Worm (Caenorhabditis elegans) whole organism, young adult: Measurements from ENCODE around the gene tag-65.

Experiments
- B0019.2 ChIP-seq: fragments of 200-800 bp; sonication (Bioruptor generic); conservative IDR thresholded peaks from 2 replicates; pipeline ENCODE4 v1.3.6; 2022; ENCODE audit warnings: missing genetic modification reagents, missing genetic modification characterization, missing compliant biosample characterization
- B0261.1 ChIP-seq: sonication (generic microtip); optimal IDR thresholded peaks from 2 replicates; lab custom pipeline; 2016; ENCODE audit warnings: mild to moderate bottlenecking, missing genetic modification characterization, moderate library complexity, missing compliant biosample characterization
- C06A6.2 ChIP-seq: fragments of 200-800 bp; sonication (Bioruptor generic); conservative IDR thresholded peaks from 2 replicates; pipeline ENCODE4 v1.3.6; 2022; ENCODE audit warnings: missing genetic modification characterization, missing compliant biosample characterization
- D2030.7 ChIP-seq: fragments of 200-800 bp; sonication (Bioruptor generic); IDR thresholded peaks from 2 replicates; pipeline ENCODE4 v1.3.6; 2022; ENCODE audit warnings: missing genetic modification reagents, missing genetic modification characterization, missing compliant biosample characterization
- F10E7.11 ChIP-seq: sonication (generic microtip); optimal IDR thresholded peaks from 2 replicates; lab custom pipeline; 2017; ENCODE audit warnings: mild to moderate bottlenecking, missing genetic modification characterization, moderate library complexity, missing compliant biosample characterization
- F23B12.7 ChIP-seq: sonication (generic microtip); optimal IDR thresholded peaks from 2 replicates; lab custom pipeline; 2017; ENCODE audit warnings: missing genetic modification characterization, mild to moderate bottlenecking, missing compliant biosample characterization, antibody characterized with exemption, moderate library complexity; ENCODE audit not compliant: insufficient read depth
- F37B4.10 ChIP-seq: fragments of 200-800 bp; sonication (Bioruptor generic); IDR thresholded peaks from 2 replicates; pipeline ENCODE4 v1.3.6; 2022; ENCODE audit warnings: missing genetic modification characterization, missing compliant biosample characterization
- F49E8.2 ChIP-seq: sonication (generic microtip); optimal IDR thresholded peaks from 3 replicates; lab custom pipeline; 2017; ENCODE audit warnings: missing genetic modification characterization, mild to moderate bottlenecking, missing compliant biosample characterization, antibody characterized with exemption, moderate library complexity; ENCODE audit not compliant: insufficient read depth
- F52B5.7 ChIP-seq: sonication (generic microtip); optimal IDR thresholded peaks from 2 replicates; lab custom pipeline; 2016; ENCODE audit warnings: mild to moderate bottlenecking, missing genetic modification characterization, missing compliant biosample characterization
- F57C9.4 ChIP-seq: sonication (generic microtip); optimal IDR thresholded peaks from 2 replicates; lab custom pipeline; 2017; ENCODE audit warnings: mild to moderate bottlenecking, missing genetic modification characterization, missing compliant biosample characterization
- K11D2.4 ChIP-seq: fragments of 200-800 bp; sonication (Bioruptor generic); IDR thresholded peaks from 2 replicates; pipeline ENCODE4 v1.3.6; 2022; ENCODE audit warnings: missing genetic modification reagents, missing genetic modification characterization, missing compliant biosample characterization
- K12H6.12 ChIP-seq: fragments of 200-800 bp; sonication (Bioruptor generic); optimal IDR thresholded peaks from 2 replicates; lab custom pipeline; 2018; ENCODE audit warnings: mild to moderate bottlenecking, missing genetic modification characterization, missing compliant biosample characterization
- T26A5.8 ChIP-seq: sonication (generic microtip); optimal IDR thresholded peaks from 2 replicates; lab custom pipeline; 2016; ENCODE audit warnings: missing genetic modification characterization, missing compliant biosample characterization
- Y79H2A.3 ChIP-seq: fragments of 200-800 bp; sonication (Bioruptor generic); conservative IDR thresholded peaks from 2 replicates; pipeline ENCODE4 v1.3.6; 2022; ENCODE audit warnings: missing genetic modification reagents, missing genetic modification characterization, missing compliant biosample characterization
- ama-1 ChIP-seq, 3 experiments: fragments of 150-350 bp in 1 of 3; sonication (generic microtip) in 2 of 3; optimal IDR thresholded peaks; 2 replicates each; lab custom pipeline; 2014 to 2018; ENCODE audit warnings: missing biosample characterization in 2 of 3, missing genetic modification characterization in 2 of 3, missing genetic modification reagents in 2 of 3
- attf-5 ChIP-seq: fragments of 200-800 bp; sonication (Bioruptor generic); optimal IDR thresholded peaks from 2 replicates; lab custom pipeline; 2018; ENCODE audit warnings: mild to moderate bottlenecking, missing genetic modification characterization, missing compliant biosample characterization
- attf-6 ChIP-seq: fragments of 200-800 bp; sonication (Bioruptor generic); IDR thresholded peaks from 2 replicates; pipeline ENCODE4 v1.3.6; 2022; ENCODE audit warnings: missing genetic modification reagents, missing genetic modification characterization, missing compliant biosample characterization
- dox-1 ChIP-seq: fragments of 200-800 bp; sonication (Bioruptor generic); IDR thresholded peaks from 2 replicates; pipeline ENCODE4 v1.3.6; 2022; ENCODE audit warnings: missing genetic modification reagents, missing genetic modification characterization, missing compliant biosample characterization
- dpl-1 ChIP-seq: fragments of 150-350 bp; optimal IDR thresholded peaks from 2 replicates; lab custom pipeline; 2014; ENCODE audit warnings: missing biosample characterization, missing genetic modification reagents, missing genetic modification characterization
- egl-18 ChIP-seq: fragments of 200-800 bp; sonication (Bioruptor generic); IDR thresholded peaks from 2 replicates; pipeline ENCODE4 v1.3.6; 2022; ENCODE audit warnings: missing genetic modification reagents, missing genetic modification characterization, missing compliant biosample characterization
- egl-44 ChIP-seq: fragments of 200-800 bp; sonication (Bioruptor generic); IDR thresholded peaks from 2 replicates; pipeline ENCODE4 v1.3.6; 2022; ENCODE audit warnings: missing genetic modification reagents, missing genetic modification characterization, missing compliant biosample characterization
- egrh-3 ChIP-seq: fragments of 200-800 bp; sonication (Bioruptor generic); IDR thresholded peaks from 2 replicates; pipeline ENCODE4 v1.3.6; 2022; ENCODE audit warnings: missing genetic modification reagents, missing genetic modification characterization, missing compliant biosample characterization
- ets-4 ChIP-seq: fragments of 200-800 bp; sonication (Bioruptor generic); optimal IDR thresholded peaks from 2 replicates; lab custom pipeline; 2018; ENCODE audit warnings: mild to moderate bottlenecking, missing genetic modification characterization, missing compliant biosample characterization
- fkh-3 ChIP-seq: sonication (generic microtip); optimal IDR thresholded peaks from 2 replicates; lab custom pipeline; 2016; ENCODE audit warnings: mild to moderate bottlenecking, missing genetic modification characterization, missing compliant biosample characterization
- hlh-12 ChIP-seq: sonication (generic microtip); optimal IDR thresholded peaks from 2 replicates; lab custom pipeline; 2016; ENCODE audit warnings: missing genetic modification characterization, missing compliant biosample characterization
- hrde-1 ChIP-seq: sonication (generic microtip); optimal IDR thresholded peaks from 2 replicates; lab custom pipeline; 2016; ENCODE audit warnings: missing genetic modification characterization, mild to moderate bottlenecking, missing compliant biosample characterization, moderate library complexity, missing genotype, missing genetic modification reagents, borderline replicate concordance
- hsf-1 ChIP-seq: fragments of 200-800 bp; sonication (Bioruptor generic); IDR thresholded peaks from 2 replicates; pipeline ENCODE4 v1.3.6; 2022; ENCODE audit warnings: missing genetic modification reagents, missing genetic modification characterization, missing compliant biosample characterization
- lag-1 ChIP-seq: fragments of 200-800 bp; sonication (Bioruptor generic); IDR thresholded peaks from 2 replicates; pipeline ENCODE4 v1.3.6; 2022; ENCODE audit warnings: missing genetic modification reagents, missing genetic modification characterization, missing compliant biosample characterization
- let-607 ChIP-seq, 2 experiments: fragments of 200-800 bp in 1 of 2; sonication (Bioruptor generic) in 1 of 2; sonication (generic microtip) in 1 of 2; optimal IDR thresholded peaks; 2 replicates each; lab custom pipeline; 2016 to 2018; ENCODE audit warnings: mild to moderate bottlenecking in 2 of 2, missing compliant biosample characterization in 2 of 2, missing genetic modification characterization in 2 of 2, moderate library complexity in 2 of 2, missing genotype in 1 of 2
- lin-35 ChIP-seq, 3 experiments: fragments of 150-350 bp in 2 of 3; sonication (generic microtip) in 1 of 3; optimal IDR thresholded peaks; 2 replicates each; lab custom pipeline; 2014 to 2018; ENCODE audit warnings: missing biosample characterization in 3 of 3, missing genetic modification characterization in 3 of 3, missing genetic modification reagents in 3 of 3
- madf-10 ChIP-seq: sonication (generic microtip); optimal IDR thresholded peaks from 2 replicates; lab custom pipeline; 2016; ENCODE audit warnings: mild to moderate bottlenecking, missing genetic modification characterization, missing compliant biosample characterization
- madf-3 ChIP-seq: fragments of 200-800 bp; sonication (Bioruptor generic); IDR thresholded peaks from 2 replicates; pipeline ENCODE4 v1.3.6; 2022; ENCODE audit warnings: missing genetic modification reagents, missing genetic modification characterization, missing compliant biosample characterization
- madf-6 ChIP-seq: fragments of 200-800 bp; sonication (Bioruptor generic); IDR thresholded peaks from 2 replicates; pipeline ENCODE4 v1.3.6; 2022; ENCODE audit warnings: missing genetic modification reagents, missing genetic modification characterization, missing compliant biosample characterization
- madf-8 ChIP-seq: fragments of 200-800 bp; sonication (Bioruptor generic); conservative IDR thresholded peaks from 2 replicates; pipeline ENCODE4 v1.3.6; 2022; ENCODE audit warnings: missing genetic modification reagents, missing genetic modification characterization, missing compliant biosample characterization
- nfyb-1 ChIP-seq: fragments of 200-800 bp; sonication (Bioruptor generic); IDR thresholded peaks from 2 replicates; pipeline ENCODE4 v1.3.6; 2022; ENCODE audit warnings: missing genetic modification reagents, missing genetic modification characterization, missing compliant biosample characterization
- nhr-27 ChIP-seq: fragments of 200-800 bp; sonication (Bioruptor generic); optimal IDR thresholded peaks from 2 replicates; lab custom pipeline; 2018; ENCODE audit warnings: mild to moderate bottlenecking, missing genetic modification characterization, moderate library complexity, missing compliant biosample characterization
- nhr-90 ChIP-seq: sonication (generic microtip); optimal IDR thresholded peaks from 2 replicates; lab custom pipeline; 2016; ENCODE audit warnings: missing genotype, mild to moderate bottlenecking, missing genetic modification characterization, missing compliant biosample characterization
- pha-4 ChIP-seq: fragments of 150-350 bp; sonication (generic microtip); optimal IDR thresholded peaks from 2 replicates; lab custom pipeline; 2014; ENCODE audit warnings: missing biosample characterization, missing genetic modification reagents, missing genetic modification characterization
- rcor-1 ChIP-seq: fragments of 200-800 bp; sonication (Bioruptor generic); IDR thresholded peaks from 2 replicates; pipeline ENCODE4 v1.3.6; 2022; ENCODE audit warnings: missing genetic modification reagents, missing genetic modification characterization, missing compliant biosample characterization
- rec-8 ChIP-seq, 2 experiments: sonication (generic microtip); optimal IDR thresholded peaks; 2 replicates each; lab custom pipeline; 2016; ENCODE audit warnings: mild to moderate bottlenecking in 2 of 2, missing genetic modification characterization in 2 of 2, missing genetic modification reagents in 2 of 2, missing genotype in 2 of 2, missing biosample characterization in 1 of 2, missing compliant biosample characterization in 1 of 2, moderate library complexity in 1 of 2
- sdz-38 ChIP-seq: sonication (generic microtip); optimal IDR thresholded peaks from 2 replicates; lab custom pipeline; 2016; ENCODE audit warnings: missing genotype, missing genetic modification characterization, missing compliant biosample characterization
- snpc-3.4 ChIP-seq: sonication (generic microtip); optimal IDR thresholded peaks from 2 replicates; lab custom pipeline; 2017; ENCODE audit warnings: missing genetic modification characterization, mild to moderate bottlenecking, missing compliant biosample characterization, antibody characterized with exemption, moderate library complexity, missing genotype, missing genetic modification reagents
- somi-1 ChIP-seq: fragments of 200-800 bp; sonication (Bioruptor generic); optimal IDR thresholded peaks from 2 replicates; lab custom pipeline; 2018; ENCODE audit warnings: mild to moderate bottlenecking, missing genetic modification characterization, missing compliant biosample characterization
- unc-130 ChIP-seq: sonication (generic microtip); optimal IDR thresholded peaks from 2 replicates; lab custom pipeline; 2016; ENCODE audit warnings: missing genetic modification reagents, missing genetic modification characterization, missing compliant biosample characterization
- xnd-1 ChIP-seq: sonication (generic microtip); optimal IDR thresholded peaks from 2 replicates; lab custom pipeline; 2016; ENCODE audit warnings: missing genotype, missing genetic modification reagents, missing genetic modification characterization, missing compliant biosample characterization
- ztf-25 ChIP-seq: fragments of 200-800 bp; sonication (Bioruptor generic); IDR thresholded peaks from 2 replicates; pipeline ENCODE4 v1.3.6; 2022; ENCODE audit warnings: missing genetic modification reagents, missing genetic modification characterization, missing compliant biosample characterization

Gene tag-65

ce11 chrV:13649730-13650349 lies 28.5 kb downstream of the tag-65 start, which contains the start of gene H37A05.4 (continued):
- peak; percentile 73 for TF ChIP-seq K11D2.4
- TF ChIP-seq egl-18 (GFP tag; lab: Robert Waterston, UW): no peak
- TF ChIP-seq dox-1 (GFP tag; lab: Robert Waterston, UW): peak; percentile 63
- TF ChIP-seq nhr-27 (tag; lab: Kevin White, UChicago): peak; percentile 50
- TF ChIP-seq madf-3 (GFP tag; lab: Robert Waterston, UW): peak; percentile 35; the same call in 1 of the 2 replicates
- TF ChIP-seq attf-6 (GFP tag; lab: Robert Waterston, UW): 0 out of 2 replicates have a peak, but pooled peaks have one; percentile 43
- TF ChIP-seq madf-6 (GFP tag; lab: Robert Waterston, UW): peak; percentile 50; the same call in 1 of the 2 replicates
- TF ChIP-seq let-607 (tag; optimal IDR thresholded peaks at IDR 0.05; lab: Kevin White, UChicago): peak in 1 of 2 experiments; percentile 12
- TF ChIP-seq nfyb-1: peak; percentile 90
- TF ChIP-seq hrde-1: peak; percentile 5
- no peak for TF ChIP-seq pha-4 (tag; lab: Kevin White, UChicago)
- peak; percentile 57 for TF ChIP-seq F10E7.11 (tag; lab: Kevin White, UChicago)
- TF ChIP-seq B0019.2 (GFP tag; lab: Robert Waterston, UW): no peak
- TF ChIP-seq unc-130 (GFP tag; lab: Kevin White, UChicago): no peak
- no peak for TF ChIP-seq snpc-3.4 (tag; lab: Kevin White, UChicago)
- TF ChIP-seq hsf-1 (GFP tag; lab: Robert Waterston, UW): peak; percentile 34; the same call in 1 of the 2 replicates
- no peak for TF ChIP-seq ztf-25 (GFP tag; lab: Robert Waterston, UW)
- TF ChIP-seq lag-1: no peak
- TF ChIP-seq F37B4.10 (GFP tag; lab: Robert Waterston, UW): no peak
- no peak for TF ChIP-seq B0261.1 (tag; lab: Kevin White, UChicago)
- TF ChIP-seq fkh-3 (tag; lab: Kevin White, UChicago): no peak
- TF ChIP-seq hlh-12 (tag; lab: Kevin White, UChicago): no peak
- no peak for TF ChIP-seq dpl-1
- peak in 1 of 3 experiments; percentile 17 for TF ChIP-seq lin-35 (GFP tag; optimal IDR thresholded peaks at IDR 0.05; lab: Kevin White, UChicago)
- TF ChIP-seq C06A6.2: peak; percentile 57
- no peak for TF ChIP-seq madf-8 (GFP tag; lab: Robert Waterston, UW)
- no peak for TF ChIP-seq F49E8.2 (tag; lab: Kevin White, UChicago)
- TF ChIP-seq D2030.7 (GFP tag; lab: Robert Waterston, UW): peak; percentile 32; the same call in 1 of the 2 replicates
- no peak for TF ChIP-seq rcor-1 (GFP tag; lab: Robert Waterston, UW)
- TF ChIP-seq xnd-1 (tag; lab: Kevin White, UChicago): no peak
- TF ChIP-seq somi-1 (GFP tag; lab: Kevin White, UChicago): no peak
- TF ChIP-seq ets-4 (GFP tag; lab: Kevin White, UChicago): no peak
- peak; percentile 51 for TF ChIP-seq nhr-90 (tag; lab: Kevin White, UChicago)
- peak; percentile 31 for TF ChIP-seq attf-5 (GFP tag; lab: Kevin White, UChicago)
- peak; percentile 91 for TF ChIP-seq F57C9.4 (tag; lab: Kevin White, UChicago)
- TF ChIP-seq rec-8 (tag; optimal IDR thresholded peaks at IDR 0.05; lab: Kevin White, UChicago): no peak
- TF ChIP-seq egrh-3 (GFP tag; lab: Robert Waterston, UW): no peak
- TF ChIP-seq F23B12.7 (tag; lab: Kevin White, UChicago): no peak
- 0 out of 2 replicates have a peak, but pooled peaks have one; percentile 14 for TF ChIP-seq Y79H2A.3 (GFP tag; lab: Robert Waterston, UW)
- TF ChIP-seq sdz-38 (tag; lab: Kevin White, UChicago): no peak
- TF ChIP-seq K12H6.12 (tag; lab: Kevin White, UChicago): peak; percentile 41
- TF ChIP-seq egl-44 (GFP tag; lab: Robert Waterston, UW): peak; percentile 56; the same call in 1 of the 2 replicates
- peak; percentile 66 for TF ChIP-seq ama-1 (optimal IDR thresholded peaks at IDR 0.05; lab: Kevin White, UChicago)
- peak; percentile 8 to 62 for TF ChIP-seq ama-1 (GFP tag; optimal IDR thresholded peaks at IDR 0.05; lab: Kevin White, UChicago)
- peak; percentile 20 for TF ChIP-seq madf-10
- TF ChIP-seq T26A5.8: peak; percentile 11
- peak; percentile 86 for TF ChIP-seq F52B5.7 (tag; lab: Kevin White, UChicago)
